Worm (Caenorhabditis elegans): ENCODE data around the gene C02G6.3.

ce11 chrV:5922236-5922635 lies 42.1 kb downstream of the C02G6.3 start, which contains the start of gene srsx-18:
- TF ChIP-seq sem-2 (GFP tag; optimal IDR thresholded peaks at IDR 0.05) (no peak), elt-3 (tag; optimal IDR thresholded peaks at IDR 0.05) (no peak), snpc-4 (tag; optimal IDR thresholded peaks at IDR 0.05) (no peak), lsy-2 (tag; optimal IDR thresholded peaks at IDR 0.05) (no peak), nhr-237 (tag; optimal IDR thresholded peaks at IDR 0.05) (no peak), lin-32 (GFP tag; optimal IDR thresholded peaks at IDR 0.05) (no peak), unc-39 (tag; optimal IDR thresholded peaks at IDR 0.05) (no peak), ztf-11 (tag; optimal IDR thresholded peaks at IDR 0.05) (no peak), unc-62 (GFP tag; optimal IDR thresholded peaks at IDR 0.05) (no peak)
